Fruit fly (Drosophila melanogaster) whole organism, adult: Measurements from ENCODE around the gene CG7296.

Source experiments
- CG12768 ChIP-seq: fragments of 200-800 bp; sonication (Bioruptor generic); optimal IDR thresholded peaks from 2 replicates; lab custom pipeline; 2017; ENCODE audit warnings: missing biosample characterization, missing genetic modification characterization, mild to moderate bottlenecking, moderate library complexity, missing genetic modification reagents
- bab1 ChIP-seq: fragments of 200-800 bp; sonication (Bioruptor generic); optimal IDR thresholded peaks from 3 replicates; lab custom pipeline; 2019; ENCODE audit warnings: missing biosample characterization, mild to moderate bottlenecking, missing genetic modification characterization, moderate library complexity
- kay ChIP-seq: fragments of 200-800 bp; sonication (Bioruptor generic); peaks from one replicate; lab custom pipeline; 2016; ENCODE audit warnings: missing biosample characterization, missing genetic modification characterization, borderline replicate concordance

DNA sequence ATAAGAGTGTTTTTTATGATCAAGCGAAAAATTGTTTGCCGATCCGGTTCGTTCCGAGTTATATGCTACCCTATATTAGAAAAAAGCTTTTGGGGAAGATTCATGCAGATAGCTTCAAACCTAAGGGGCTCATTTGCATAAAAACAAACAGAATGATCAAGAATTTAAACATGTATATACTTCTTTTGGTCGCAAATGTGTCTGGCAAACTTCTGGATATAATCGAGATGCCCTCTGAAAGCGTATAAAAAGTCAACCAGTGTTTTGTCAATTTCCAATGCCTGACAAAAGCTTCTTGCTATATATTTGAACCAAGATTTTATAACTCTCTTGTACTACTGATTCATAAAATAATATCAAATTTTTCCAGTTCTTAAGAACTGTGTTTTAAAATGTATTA is 1.2 kb downstream of the CG7296 start:
- TF ChIP-seq CG12768 (GFP tag; lab: Kevin White, UChicago) (no peak), kay (no peak), bab1 (GFP tag; lab: Kevin White, UChicago) (no peak)
